Fruit fly (Drosophila melanogaster): Measurements from ENCODE around the gene X11Lbeta.
A peak's percentile ranks its signal among the peaks of the same experiment; 100 is the strongest.

X11Lbeta gene

dm6 chrX:10628874-10629273 is 1.3 kb downstream of the X11Lbeta start (continued):
- no peak for TF ChIP-seq tap (tag; optimal IDR thresholded peaks at IDR 0.05)
- TF ChIP-seq inv (GFP tag; IDR thresholded peaks at IDR 0.05; ENCODE audit: partially characterized antibody) = no peak
- TF ChIP-seq Dek (tag; optimal IDR thresholded peaks at IDR 0.05) = peak; percentile 41
- no peak for TF ChIP-seq CG4282 (GFP tag; optimal IDR thresholded peaks at IDR 0.05)
- peak; percentile 71 for TF ChIP-seq Meics (GFP tag; optimal IDR thresholded peaks at IDR 0.05)
- peak; percentile 5 for TF ChIP-seq Chrac-16 (GFP tag; optimal IDR thresholded peaks at IDR 0.05)
- TF ChIP-seq B-H1 (GFP tag; IDR thresholded peaks at IDR 0.05) = no peak
- no peak for TF ChIP-seq CG33213 (GFP tag; optimal IDR thresholded peaks at IDR 0.05)
- TF ChIP-seq HLH54F (GFP tag; optimal IDR thresholded peaks at IDR 0.05) = no peak
- no peak for TF ChIP-seq CG31388 (GFP tag; optimal IDR thresholded peaks at IDR 0.05)
- no peak for TF ChIP-seq CG42726 (GFP tag; IDR thresholded peaks at IDR 0.05; ENCODE audit: partially characterized antibody)
- no peak for TF ChIP-seq HLHmδ (GFP tag; optimal IDR thresholded peaks at IDR 0.05)
- TF ChIP-seq fd96Cb (tag; optimal IDR thresholded peaks at IDR 0.05) = peak; percentile 55
- no peak for TF ChIP-seq CG11456 (GFP tag; IDR thresholded peaks at IDR 0.05)
- peak; percentile 4 for TF ChIP-seq CG17829 (tag; optimal IDR thresholded peaks at IDR 0.05)
- TF ChIP-seq CG10462 (GFP tag; optimal IDR thresholded peaks at IDR 0.05) = no peak
- TF ChIP-seq B-H2 (GFP tag; optimal IDR thresholded peaks at IDR 0.05) = no peak
- TF ChIP-seq tll (GFP tag; optimal IDR thresholded peaks at IDR 0.05) = no peak
- no peak for TF ChIP-seq Rx (GFP tag; IDR thresholded peaks at IDR 0.05)
- no peak for TF ChIP-seq insv (GFP tag; optimal IDR thresholded peaks at IDR 0.05)
- no peak for TF ChIP-seq disco-r (GFP tag; optimal IDR thresholded peaks at IDR 0.05)
- no peak for TF ChIP-seq gce (GFP tag; IDR thresholded peaks at IDR 0.05)
- TF ChIP-seq D19B (GFP tag; optimal IDR thresholded peaks at IDR 0.05) = no peak
- no peak for TF ChIP-seq schlank (tag; optimal IDR thresholded peaks at IDR 0.05)
- TF ChIP-seq CG7556 (GFP tag; optimal IDR thresholded peaks at IDR 0.05) = peak; percentile 82
- TF ChIP-seq ro (GFP tag; IDR thresholded peaks at IDR 0.05) = no peak
- no peak for TF ChIP-seq Stat92E (GFP tag; optimal IDR thresholded peaks at IDR 0.05)
- no peak for TF ChIP-seq exex (tag; optimal IDR thresholded peaks at IDR 0.05)
- peak in 1 of 2 experiments; percentile 56 for TF ChIP-seq bsh (GFP tag; optimal IDR thresholded peaks at IDR 0.05)
- no peak for TF ChIP-seq gfzf (GFP tag; optimal IDR thresholded peaks at IDR 0.05)
- TF ChIP-seq D19A (tag; optimal IDR thresholded peaks at IDR 0.05) = peak; percentile 28
- no peak for TF ChIP-seq slbo (GFP tag; IDR thresholded peaks at IDR 0.05)
- TF ChIP-seq Dfd (GFP tag; optimal IDR thresholded peaks at IDR 0.05) = no peak
- no peak for TF ChIP-seq prd (optimal IDR thresholded peaks at IDR 0.05)
- 0 out of 3 replicates have a peak, but pooled peaks have one; percentile 27 for TF ChIP-seq prd (GFP tag; IDR thresholded peaks at IDR 0.05)
- TF ChIP-seq ab (GFP tag; optimal IDR thresholded peaks at IDR 0.05) = no peak
- TF ChIP-seq ken (GFP tag; IDR thresholded peaks at IDR 0.05) = no peak
- no peak for TF ChIP-seq Doc2 (GFP tag; IDR thresholded peaks at IDR 0.05)
- TF ChIP-seq BtbVII (GFP tag; optimal IDR thresholded peaks at IDR 0.05) = no peak
- TF ChIP-seq repo (GFP tag; optimal IDR thresholded peaks at IDR 0.05) = no peak
- TF ChIP-seq tgo (GFP tag; IDR thresholded peaks at IDR 0.05) = no peak
- TF ChIP-seq Med (GFP tag) = peak; percentile 65
- TF ChIP-seq Ets65A (GFP tag) = no peak
- no peak for TF ChIP-seq fd102C (GFP tag; optimal IDR thresholded peaks at IDR 0.05)
- no peak for TF ChIP-seq HmgD (GFP tag; optimal IDR thresholded peaks at IDR 0.05)
- no peak for TF ChIP-seq Dad (GFP tag; optimal IDR thresholded peaks at IDR 0.05)
- no peak for TF ChIP-seq crc (GFP tag; optimal IDR thresholded peaks at IDR 0.05)
- no peak for TF ChIP-seq CG15601 (tag; optimal IDR thresholded peaks at IDR 0.05)
- TF ChIP-seq CG7928 (GFP tag; optimal IDR thresholded peaks at IDR 0.05) = no peak
- no peak for TF ChIP-seq Doc3 (GFP tag; IDR thresholded peaks at IDR 0.05; ENCODE audit: partially characterized antibody)
- peak; percentile 16 for TF ChIP-seq gro (GFP tag; optimal IDR thresholded peaks at IDR 0.05)
- no peak for TF ChIP-seq corto (GFP tag; optimal IDR thresholded peaks at IDR 0.05)
